Fruit fly (Drosophila melanogaster) whole organism, embryonic: ENCODE data around the gene CG15152.

Experiments used
- Atf3 ChIP-seq: fragments of 200-800 bp; sonication (Bioruptor generic); optimal IDR thresholded peaks from 3 replicates; lab custom pipeline; 2016; ENCODE audit warnings: missing biosample characterization, missing genetic modification characterization
- Bgb ChIP-seq: fragments of 200-800 bp; sonication (Bioruptor generic); IDR thresholded peaks from 2 replicates; pipeline ENCODE4 v1.3.6; 2022; ENCODE audit warnings: missing biosample characterization, missing genetic modification characterization; ENCODE audit not compliant: partially characterized antibody
- BtbVII ChIP-seq: fragments of 200-800 bp; sonication (Bioruptor generic); optimal IDR thresholded peaks from 3 replicates; lab custom pipeline; 2017; ENCODE audit warnings: missing biosample characterization, mild to moderate bottlenecking, missing genetic modification characterization
- CG10267 ChIP-seq: fragments of 200-800 bp; sonication (Bioruptor generic); optimal IDR thresholded peaks from 2 replicates; lab custom pipeline; 2018; ENCODE audit warnings: missing biosample characterization, mild to moderate bottlenecking, missing genetic modification characterization, moderate library complexity
- CG10959 ChIP-seq: fragments of 200-800 bp; sonication (Bioruptor generic); IDR thresholded peaks from 2 replicates; pipeline ENCODE4 v1.3.6; 2022; ENCODE audit warnings: missing biosample characterization, missing genetic modification characterization
- CG11247 ChIP-seq: fragments of 200-800 bp; sonication (Bioruptor generic); IDR thresholded peaks from 2 replicates; pipeline ENCODE4 v1.3.6; 2022; ENCODE audit warnings: missing biosample characterization, missing genetic modification characterization
- CG11456 ChIP-seq: fragments of 200-800 bp; sonication (Bioruptor generic); IDR thresholded peaks from 3 replicates; pipeline ENCODE4 v1.3.6; 2022; ENCODE audit warnings: missing biosample characterization, missing genetic modification characterization
- CG11560 ChIP-seq: fragments of 200-800 bp; sonication (Bioruptor generic); IDR thresholded peaks from 3 replicates; pipeline ENCODE4 v1.3.6; 2022; ENCODE audit warnings: missing biosample characterization, missing genetic modification characterization
- CG12391 ChIP-seq: fragments of 200-800 bp; sonication (Bioruptor generic); optimal IDR thresholded peaks from 3 replicates; lab custom pipeline; 2018; ENCODE audit warnings: missing biosample characterization, mild to moderate bottlenecking, missing genetic modification characterization, moderate library complexity
- CG13424 ChIP-seq: fragments of 200-800 bp; sonication (Bioruptor generic); optimal IDR thresholded peaks from 2 replicates; lab custom pipeline; 2019; ENCODE audit warnings: missing biosample characterization, mild to moderate bottlenecking, missing genetic modification characterization, moderate library complexity
- CG13775 ChIP-seq: fragments of 200-800 bp; sonication (Bioruptor generic); optimal IDR thresholded peaks from 3 replicates; lab custom pipeline; 2017; ENCODE audit warnings: missing biosample characterization, mild to moderate bottlenecking, missing genetic modification characterization
- CG13894 ChIP-seq: fragments of 200-800 bp; sonication (Bioruptor generic); optimal IDR thresholded peaks from 3 replicates; lab custom pipeline; 2018; ENCODE audit warnings: missing biosample characterization, mild to moderate bottlenecking, missing genetic modification characterization, moderate library complexity
- CG15514 ChIP-seq: fragments of 200-800 bp; sonication (Bioruptor generic); optimal IDR thresholded peaks from 3 replicates; lab custom pipeline; 2017; ENCODE audit warnings: missing biosample characterization, missing genetic modification characterization, mild to moderate bottlenecking, moderate library complexity, missing genetic modification reagents
- CG1603 ChIP-seq: fragments of 200-800 bp; sonication (Bioruptor generic); optimal IDR thresholded peaks from 2 replicates; lab custom pipeline; 2019; ENCODE audit warnings: missing biosample characterization, mild to moderate bottlenecking, missing genetic modification characterization, moderate library complexity
- CG1647 ChIP-seq: fragments of 200-800 bp; sonication (Bioruptor generic); optimal IDR thresholded peaks from 3 replicates; lab custom pipeline; 2016; ENCODE audit warnings: missing biosample characterization, missing genetic modification characterization
- CG17328 ChIP-seq: fragments of 200-800 bp; sonication (Bioruptor generic); IDR thresholded peaks from 2 replicates; pipeline ENCODE4 v1.3.6; 2022; ENCODE audit warnings: missing biosample characterization, missing genetic modification characterization
- CG2202 ChIP-seq: fragments of 200-800 bp; sonication (Bioruptor generic); optimal IDR thresholded peaks from 2 replicates; lab custom pipeline; 2018; ENCODE audit warnings: missing biosample characterization, mild to moderate bottlenecking, missing genetic modification characterization
- CG32767 ChIP-seq: fragments of 200-800 bp; sonication (Bioruptor generic); IDR thresholded peaks from 2 replicates; pipeline ENCODE4 v1.3.6; 2022; ENCODE audit warnings: missing biosample characterization, missing genetic modification characterization
- CG3281 ChIP-seq: fragments of 200-800 bp; sonication (Bioruptor generic); optimal IDR thresholded peaks from 3 replicates; lab custom pipeline; 2017; ENCODE audit warnings: missing biosample characterization, mild to moderate bottlenecking, missing genetic modification characterization
- CG34376 ChIP-seq: fragments of 200-800 bp; sonication (Bioruptor generic); optimal IDR thresholded peaks from 2 replicates; lab custom pipeline; 2018; ENCODE audit warnings: missing biosample characterization, mild to moderate bottlenecking, missing genetic modification characterization
- CG6683 ChIP-seq: fragments of 200-800 bp; sonication (Bioruptor generic); optimal IDR thresholded peaks from 2 replicates; lab custom pipeline; 2017; ENCODE audit warnings: missing biosample characterization, mild to moderate bottlenecking, missing genetic modification characterization, missing genetic modification reagents
- CG8478 ChIP-seq: fragments of >200 bp; optimal IDR thresholded peaks from 2 replicates; lab custom pipeline; 2018
- CkIIα-i1 ChIP-seq: fragments of 200-800 bp; sonication (Bioruptor generic); IDR thresholded peaks from 2 replicates; pipeline ENCODE4 v1.3.6; 2022; ENCODE audit warnings: missing biosample characterization, missing genetic modification characterization
- Dbx ChIP-seq: fragments of 200-800 bp; sonication (Bioruptor generic); IDR thresholded peaks from 3 replicates; pipeline ENCODE4 v1.3.6; 2022; ENCODE audit warnings: missing biosample characterization, missing genetic modification characterization
- Dll ChIP-seq: fragments of 200-800 bp; sonication (Bioruptor generic); IDR thresholded peaks from 4 replicates; pipeline ENCODE4 v1.3.6; 2022; ENCODE audit warnings: missing biosample characterization, missing genetic modification characterization; ENCODE audit not compliant: partially characterized antibody
- HLH3B ChIP-seq: fragments of 200-800 bp; sonication (Bioruptor generic); IDR thresholded peaks from 2 replicates; pipeline ENCODE4 v1.3.6; 2022; ENCODE audit warnings: missing biosample characterization, missing genetic modification characterization
- Hr3 ChIP-seq: fragments of 200-800 bp; sonication (Bioruptor generic); optimal IDR thresholded peaks from 3 replicates; lab custom pipeline; 2016; ENCODE audit warnings: missing biosample characterization, missing genetic modification characterization
- MBD-R2 ChIP-seq: fragments of 200-800 bp; sonication (Bioruptor generic); IDR thresholded peaks from 2 replicates; pipeline ENCODE4 v1.3.6; 2022; ENCODE audit warnings: missing biosample characterization, missing genetic modification characterization
- Mes4 ChIP-seq: fragments of 200-800 bp; sonication (Bioruptor generic); optimal IDR thresholded peaks from 2 replicates; lab custom pipeline; 2016; ENCODE audit warnings: missing biosample characterization, missing genetic modification characterization
- Neu2 ChIP-seq: fragments of 200-800 bp; sonication (Bioruptor generic); optimal IDR thresholded peaks from 3 replicates; lab custom pipeline; 2016; ENCODE audit warnings: missing biosample characterization, missing genetic modification characterization, borderline replicate concordance
- Oli ChIP-seq: fragments of 200-800 bp; sonication (Bioruptor generic); optimal IDR thresholded peaks from 2 replicates; lab custom pipeline; 2018; ENCODE audit warnings: missing biosample characterization, mild to moderate bottlenecking, missing genetic modification characterization, moderate library complexity
- Pdp1 ChIP-seq, 2 experiments: fragments of 200-800 bp; sonication (Bioruptor generic); optimal IDR thresholded peaks; 3 replicates each; lab custom pipeline; 2016; ENCODE audit warnings: missing biosample characterization in 2 of 2, missing genetic modification characterization in 2 of 2, mild to moderate bottlenecking in 1 of 2, moderate library complexity in 1 of 2
- Scr ChIP-seq: fragments of 200-800 bp; sonication (Bioruptor generic); IDR thresholded peaks from 2 replicates; pipeline ENCODE4 v1.3.6; 2022; ENCODE audit warnings: missing biosample characterization, missing genetic modification characterization; ENCODE audit not compliant: partially characterized antibody
- Sry-β ChIP-seq: fragments of 200-800 bp; sonication (Bioruptor generic); optimal IDR thresholded peaks from 2 replicates; lab custom pipeline; 2018; ENCODE audit warnings: missing biosample characterization, mild to moderate bottlenecking, missing genetic modification characterization, moderate library complexity
- Vsx1 ChIP-seq: fragments of 200-800 bp; sonication (Bioruptor generic); optimal IDR thresholded peaks from 2 replicates; lab custom pipeline; 2017; ENCODE audit warnings: missing biosample characterization, mild to moderate bottlenecking, missing genetic modification characterization, missing genetic modification reagents
- bcd ChIP-seq: fragments of 200-800 bp; sonication (Bioruptor generic); optimal IDR thresholded peaks from 2 replicates; lab custom pipeline; 2017; ENCODE audit warnings: missing biosample characterization, mild to moderate bottlenecking, missing genetic modification characterization
- bowl ChIP-seq: fragments of 200-800 bp; sonication (Bioruptor generic); IDR thresholded peaks from 2 replicates; pipeline ENCODE4 v1.3.6; 2022; ENCODE audit warnings: missing biosample characterization, missing genetic modification characterization
- chif ChIP-seq, 2 experiments: fragments of 200-800 bp; sonication (Bioruptor generic); optimal IDR thresholded peaks; 3 replicates each; lab custom pipeline; 2016; ENCODE audit warnings: missing biosample characterization in 2 of 2, missing genetic modification characterization in 2 of 2
- chinmo ChIP-seq: fragments of 200-800 bp; sonication (Bioruptor generic); IDR thresholded peaks from 4 replicates; pipeline ENCODE4 v1.3.6; 2022; ENCODE audit warnings: missing biosample characterization, missing genetic modification characterization; ENCODE audit not compliant: partially characterized antibody
- gce ChIP-seq: fragments of 200-800 bp; sonication (Bioruptor generic); IDR thresholded peaks from 3 replicates; pipeline ENCODE4 v1.3.6; 2022; ENCODE audit warnings: missing biosample characterization, missing genetic modification characterization
- gfzf ChIP-seq: fragments of 200-800 bp; sonication (Bioruptor generic); optimal IDR thresholded peaks from 2 replicates; lab custom pipeline; 2016; ENCODE audit warnings: missing biosample characterization, mild to moderate bottlenecking, missing genetic modification characterization, moderate library complexity
- grau ChIP-seq: fragments of 200-800 bp; optimal IDR thresholded peaks from 3 replicates; lab custom pipeline; 2019; ENCODE audit warnings: missing biosample characterization, mild to moderate bottlenecking, missing genetic modification characterization, moderate library complexity
- hth ChIP-seq: fragments of >200 bp; optimal IDR thresholded peaks from 2 replicates; lab custom pipeline; 2017; ENCODE audit warnings: inconsistent platforms
- inv ChIP-seq: fragments of 200-800 bp; sonication (Bioruptor generic); IDR thresholded peaks from 2 replicates; pipeline ENCODE4 v1.3.6; 2022; ENCODE audit warnings: missing biosample characterization, missing genetic modification characterization; ENCODE audit not compliant: partially characterized antibody
- otp ChIP-seq: fragments of 200-800 bp; sonication (Bioruptor generic); IDR thresholded peaks from 3 replicates; pipeline ENCODE4, ENCODE4 v1.3.6; 2022; ENCODE audit warnings: missing biosample characterization, missing genetic modification characterization
- pfk ChIP-seq: fragments of 200-800 bp; sonication (Bioruptor generic); optimal IDR thresholded peaks from 2 replicates; lab custom pipeline; 2018; ENCODE audit warnings: missing biosample characterization, mild to moderate bottlenecking, missing genetic modification characterization, moderate library complexity
- pho ChIP-seq: fragments of 200-800 bp; sonication (Bioruptor generic); optimal IDR thresholded peaks from 2 replicates; lab custom pipeline; 2016; ENCODE audit warnings: missing biosample characterization, missing genetic modification characterization
- schlank ChIP-seq: fragments of 200-800 bp; sonication (Bioruptor generic); optimal IDR thresholded peaks from 2 replicates; lab custom pipeline; 2018; ENCODE audit warnings: missing biosample characterization, mild to moderate bottlenecking, missing genetic modification characterization
- zfh1 ChIP-seq: fragments of 200-800 bp; sonication (Bioruptor generic); IDR thresholded peaks from 3 replicates; pipeline ENCODE4 v1.3.6; 2022; ENCODE audit warnings: missing biosample characterization, missing genetic modification characterization

CG15152 gene

DNA sequence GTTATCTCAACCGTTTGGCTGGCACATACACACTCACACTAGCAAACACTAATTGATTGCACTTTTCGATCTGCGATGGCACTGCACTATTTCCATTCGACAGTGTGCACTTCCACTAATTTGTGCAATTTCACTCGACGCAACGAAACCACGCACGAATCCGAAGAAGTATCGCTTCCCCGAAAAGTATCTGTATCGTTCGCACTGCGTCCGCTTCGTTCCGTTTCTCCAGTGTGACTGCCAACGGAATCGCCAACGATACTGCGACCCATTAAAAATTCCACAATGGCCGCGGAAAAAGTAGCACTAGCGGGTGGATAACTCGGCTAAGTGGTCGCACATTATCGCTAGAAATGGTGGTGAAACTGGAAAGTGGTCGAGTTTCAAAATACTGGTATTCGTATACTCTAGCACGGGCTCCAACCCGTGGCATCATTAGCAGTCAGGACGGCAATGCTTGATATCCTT lies 37.9 kb downstream of the CG15152 start, which contains the start of gene Socs36E (continued):
- TF ChIP-seq CG13424 (tag; lab: Kevin White, UChicago) = peak; percentile 29
- TF ChIP-seq Oli (tag; lab: Kevin White, UChicago) = no peak
- TF ChIP-seq CG15514 (GFP tag; lab: Kevin White, UChicago) = peak; percentile 87
- TF ChIP-seq pfk (GFP tag; lab: Kevin White, UChicago) = peak; percentile 49
- peak; percentile 97 for TF ChIP-seq Hr3 (GFP tag; lab: Kevin White, UChicago)
- TF ChIP-seq CG11247 (GFP tag; lab: Robert Waterston, UW) = peak; percentile 24; the same call in 1 of the 2 replicates
- no peak for TF ChIP-seq CG1647 (GFP tag; lab: Kevin White, UChicago)
- peak; percentile 26 for TF ChIP-seq Mes4
- TF ChIP-seq bcd (GFP tag; lab: Kevin White, UChicago) = peak; percentile 9
- TF ChIP-seq CG12391 (tag; lab: Kevin White, UChicago) = peak; percentile 51
- TF ChIP-seq CG3281 (GFP tag; lab: Kevin White, UChicago) = no peak
- TF ChIP-seq CG6683 (GFP tag; lab: Kevin White, UChicago) = peak; percentile 2
- TF ChIP-seq CG13894 (tag; lab: Kevin White, UChicago) = peak; percentile 80
- TF ChIP-seq zfh1 (GFP tag; lab: Robert Waterston, UW) = peak; percentile 43; the same call in 2 of the 3 replicates
- TF ChIP-seq Pdp1 (GFP tag; optimal IDR thresholded peaks at IDR 0.05; lab: Kevin White, UChicago) = peak in 1 of 2 experiments; percentile 72
- TF ChIP-seq Neu2 (GFP tag; lab: Kevin White, UChicago) = peak; percentile 28
- peak; percentile 24 for TF ChIP-seq Atf3
- peak; percentile 86; the same call in 2 of the 4 replicates for TF ChIP-seq chinmo (GFP tag; lab: Robert Waterston, UW)
- peak; percentile 33; the same call in 1 of the 2 replicates for TF ChIP-seq CG10959 (GFP tag; lab: Robert Waterston, UW)
- peak; percentile 77 for TF ChIP-seq Bgb (GFP tag; lab: Robert Waterston, UW)
- TF ChIP-seq Dbx (GFP tag; lab: Robert Waterston, UW) = peak; percentile 64
- peak; percentile 37 for TF ChIP-seq pho (GFP tag; lab: Kevin White, UChicago)
- peak; percentile 58 for TF ChIP-seq CG32767
- TF ChIP-seq HLH3B (GFP tag; lab: Robert Waterston, UW) = peak; percentile 8; the same call in 1 of the 2 replicates
- no peak for TF ChIP-seq Vsx1 (GFP tag; lab: Kevin White, UChicago)
- TF ChIP-seq CG11456 (GFP tag; lab: Robert Waterston, UW) = peak; percentile 72; the same call in 2 of the 3 replicates
- no peak for TF ChIP-seq bowl (GFP tag; lab: Robert Waterston, UW)
- no peak for TF ChIP-seq hth (lab: Kevin White, UChicago)
- TF ChIP-seq CG11560 (tag; lab: Robert Waterston, UW) = peak; percentile 56; the same call in 2 of the 3 replicates
- peak; percentile 37 for TF ChIP-seq CG2202 (tag; lab: Kevin White, UChicago)
- peak; percentile 58 for TF ChIP-seq Scr (GFP tag; lab: Robert Waterston, UW)
- TF ChIP-seq chif (GFP tag; optimal IDR thresholded peaks at IDR 0.05; lab: Kevin White, UChicago) = peak in 1 of 2 experiments; percentile 29
- 0 out of 2 replicates have a peak, but pooled peaks have one; percentile 25 for TF ChIP-seq CG17328 (GFP tag; lab: Robert Waterston, UW)
- TF ChIP-seq BtbVII = no peak
- peak; percentile 32; the same call in 2 of the 4 replicates for TF ChIP-seq Dll (GFP tag; lab: Robert Waterston, UW)
- no peak for TF ChIP-seq CkIIα-i1 (GFP tag; lab: Robert Waterston, UW)
- peak; percentile 42; the same call in 1 of the 2 replicates for TF ChIP-seq inv (GFP tag; lab: Robert Waterston, UW)
- TF ChIP-seq CG8478 (lab: Kevin White, UChicago) = peak; percentile 81
- peak; percentile 71 for TF ChIP-seq CG10267 (tag; lab: Kevin White, UChicago)
- no peak for TF ChIP-seq schlank (tag; lab: Kevin White, UChicago)
- TF ChIP-seq Sry-β (GFP tag; lab: Kevin White, UChicago) = peak; percentile 82
- peak; percentile 56 for TF ChIP-seq MBD-R2
- 0 out of 3 replicates have a peak, but pooled peaks have one; percentile 49 for TF ChIP-seq otp (GFP tag; lab: Robert Waterston, UW)
- peak; percentile 42 for TF ChIP-seq CG34376 (GFP tag; lab: Kevin White, UChicago)
- TF ChIP-seq CG13775 = no peak
- TF ChIP-seq CG1603 = peak; percentile 95
- TF ChIP-seq gfzf (GFP tag; lab: Kevin White, UChicago) = peak; percentile 100
- TF ChIP-seq gce (GFP tag; lab: Robert Waterston, UW) = peak; percentile 53; the same call in 1 of the 3 replicates
- TF ChIP-seq grau (tag; lab: Kevin White, UChicago) = peak; percentile 51
